Worm (Caenorhabditis elegans) whole organism, midembryonic: ENCODE results near the gene ttr-3.

Source experiments
- flt-1 ChIP-seq: fragments of 200-800 bp; sonication (Bioruptor generic); IDR thresholded peaks from 2 replicates; pipeline ENCODE4 v1.3.6; 2022; ENCODE audit warnings: missing genetic modification characterization, missing compliant biosample characterization
- klf-2 ChIP-seq: fragments of 200-800 bp; sonication (Bioruptor generic); conservative IDR thresholded peaks from 2 replicates; pipeline ENCODE4 v1.3.6; 2022; ENCODE audit warnings: missing genetic modification reagents, missing genetic modification characterization, missing compliant biosample characterization
- med-1 ChIP-seq: sonication (generic microtip); optimal IDR thresholded peaks from 2 replicates; lab custom pipeline; 2017; ENCODE audit warnings: missing genetic modification characterization, mild to moderate bottlenecking, missing compliant biosample characterization, antibody characterized with exemption, missing genetic modification reagents; ENCODE audit not compliant: insufficient read depth
- ref-1 ChIP-seq: fragments of 200-800 bp; sonication (Bioruptor generic); conservative IDR thresholded peaks from 2 replicates; pipeline ENCODE4 v1.3.6; 2022; ENCODE audit warnings: missing genetic modification reagents, missing genetic modification characterization, missing compliant biosample characterization
- tab-1 ChIP-seq: fragments of 200-800 bp; sonication (Bioruptor generic); IDR thresholded peaks from 2 replicates; pipeline ENCODE4 v1.3.6; 2022; ENCODE audit warnings: missing genetic modification characterization, missing compliant biosample characterization
- ztf-23 ChIP-seq: fragments of 200-800 bp; sonication (Bioruptor generic); IDR thresholded peaks from 2 replicates; pipeline ENCODE4 v1.3.6; 2022; ENCODE audit warnings: missing genetic modification reagents, missing genetic modification characterization, missing compliant biosample characterization
- ztf-29 ChIP-seq: fragments of 200-800 bp; sonication (Bioruptor generic); IDR thresholded peaks from 2 replicates; pipeline ENCODE4 v1.3.6; 2022; ENCODE audit warnings: missing genetic modification reagents, missing genetic modification characterization, missing compliant biosample characterization

ce11 chrIII:9885609-9886008, 40.9 kb downstream of the ttr-3 start:
- no peak for TF ChIP-seq tab-1 (GFP tag; lab: Robert Waterston, UW)
- no peak for TF ChIP-seq ztf-29 (GFP tag; lab: Robert Waterston, UW)
- no peak for TF ChIP-seq flt-1 (GFP tag; lab: Robert Waterston, UW)
- no peak for TF ChIP-seq klf-2 (GFP tag; lab: Robert Waterston, UW)
- no peak for TF ChIP-seq med-1 (GFP tag; lab: Kevin White, UChicago)
- no peak for TF ChIP-seq ref-1 (GFP tag; lab: Robert Waterston, UW)
- TF ChIP-seq ztf-23 (GFP tag; lab: Robert Waterston, UW): no peak
